Worm (Caenorhabditis elegans) whole organism, L1 larva: ENCODE data around the gene ascc-1.

Experiments
- nhr-11 ChIP-seq: fragments of 150-350 bp; optimal IDR thresholded peaks from 2 replicates; lab custom pipeline; 2014; ENCODE audit warnings: missing biosample characterization, missing genetic modification characterization
- nhr-12 ChIP-seq: sonication (generic microtip); optimal IDR thresholded peaks from 2 replicates; lab custom pipeline; 2017; ENCODE audit warnings: missing biosample characterization, missing genetic modification characterization
- nhr-77 ChIP-seq: fragments of 150-350 bp; optimal IDR thresholded peaks from 2 replicates; lab custom pipeline; 2014; ENCODE audit warnings: missing biosample characterization, missing genetic modification characterization

DNA sequence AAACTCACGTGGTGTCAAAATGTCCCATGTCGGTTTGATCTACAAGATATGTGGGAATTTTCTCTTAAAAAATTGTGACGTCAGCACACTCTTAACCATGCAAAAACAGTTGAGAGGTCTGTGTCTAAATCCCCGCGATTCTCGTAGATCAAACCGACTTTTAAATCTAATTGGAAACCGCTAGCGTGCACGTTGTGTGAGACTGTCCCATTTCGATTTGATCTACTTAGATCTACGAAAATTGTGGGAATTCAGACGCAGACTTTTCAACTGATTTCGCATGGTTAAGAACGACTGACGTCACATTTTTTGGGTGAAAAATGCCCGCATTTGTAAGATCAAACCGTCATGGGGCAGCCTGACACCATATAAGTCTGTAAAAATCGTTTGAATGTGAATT, 403 bp downstream of the ascc-1 start:
- TF ChIP-seq nhr-11 (tag; lab: Kevin White, UChicago) (no peak), nhr-12 (tag; lab: Kevin White, UChicago) (no peak), nhr-77 (tag; lab: Kevin White, UChicago) (no peak)
